Fruit fly (Drosophila melanogaster) whole organism, pupa: ENCODE measurements around the gene CG7214.

Experiments
- CG12605 ChIP-seq: fragments of 200-800 bp; sonication (Bioruptor generic); IDR thresholded peaks from 2 replicates; pipeline ENCODE4 v1.3.6; 2022; ENCODE audit warnings: missing biosample characterization, missing genetic modification characterization
- CG13204 ChIP-seq: fragments of 200-800 bp; sonication (Bioruptor generic); optimal IDR thresholded peaks from 2 replicates; lab custom pipeline; 2018; ENCODE audit warnings: missing biosample characterization, mild to moderate bottlenecking, missing genetic modification characterization, moderate library complexity
- CG14655 ChIP-seq: fragments of 200-800 bp; sonication (Bioruptor generic); optimal IDR thresholded peaks from 3 replicates; lab custom pipeline; 2017; ENCODE audit warnings: mild to moderate bottlenecking, missing biosample characterization, missing genetic modification reagents, missing genetic modification characterization
- CG15710 ChIP-seq: fragments of 200-800 bp; sonication (Bioruptor generic); optimal IDR thresholded peaks from 2 replicates; lab custom pipeline; 2018; ENCODE audit warnings: missing biosample characterization, mild to moderate bottlenecking, missing genetic modification characterization, moderate library complexity
- CG17806 ChIP-seq: fragments of 200-800 bp; sonication (Bioruptor generic); optimal IDR thresholded peaks from 2 replicates; lab custom pipeline; 2018; ENCODE audit warnings: missing biosample characterization, mild to moderate bottlenecking, missing genetic modification characterization, moderate library complexity
- CG32121 ChIP-seq: fragments of 200-800 bp; sonication (Bioruptor generic); IDR thresholded peaks from 2 replicates; pipeline ENCODE4 v1.3.6; 2022; ENCODE audit warnings: missing biosample characterization, missing genetic modification characterization
- CG34367 ChIP-seq: fragments of 200-800 bp; sonication (Bioruptor generic); optimal IDR thresholded peaks from 2 replicates; lab custom pipeline; 2018; ENCODE audit warnings: missing biosample characterization, mild to moderate bottlenecking, missing genetic modification characterization
- CG4496 ChIP-seq: fragments of 200-800 bp; sonication (Bioruptor generic); IDR thresholded peaks from 3 replicates; pipeline ENCODE4 v1.3.6; 2022; ENCODE audit warnings: missing biosample characterization, missing genetic modification characterization
- CG8159 ChIP-seq: fragments of 200-800 bp; sonication (Bioruptor generic); optimal IDR thresholded peaks from 3 replicates; lab custom pipeline; 2018; ENCODE audit warnings: missing biosample characterization, mild to moderate bottlenecking, missing genetic modification characterization, moderate library complexity
- CG8301 ChIP-seq: fragments of 200-800 bp; sonication (Bioruptor generic); optimal IDR thresholded peaks from 2 replicates; lab custom pipeline; 2018; ENCODE audit warnings: missing biosample characterization, mild to moderate bottlenecking, missing genetic modification characterization
- CG9948 ChIP-seq: fragments of 200-800 bp; sonication (Bioruptor generic); optimal IDR thresholded peaks from 2 replicates; lab custom pipeline; 2018; ENCODE audit warnings: missing biosample characterization, mild to moderate bottlenecking, missing genetic modification characterization, moderate library complexity
- D1 ChIP-seq: fragments of 200-800 bp; sonication (Bioruptor generic); optimal IDR thresholded peaks from 2 replicates; lab custom pipeline; 2018; ENCODE audit warnings: missing biosample characterization, mild to moderate bottlenecking, missing genetic modification characterization, moderate library complexity
- EcR ChIP-seq: fragments of 200-800 bp; sonication (Bioruptor generic); optimal IDR thresholded peaks from 3 replicates; lab custom pipeline; 2019; ENCODE audit warnings: missing biosample characterization, missing genetic modification characterization, mild to moderate bottlenecking, moderate library complexity, missing genetic modification reagents
- Ets98B ChIP-seq: fragments of 200-800 bp; sonication (Bioruptor generic); IDR thresholded peaks from 2 replicates; pipeline ENCODE4 v1.3.6; 2022; ENCODE audit warnings: missing biosample characterization, missing genetic modification characterization
- Pif1A ChIP-seq: fragments of 200-800 bp; sonication (Bioruptor generic); optimal IDR thresholded peaks from 3 replicates; lab custom pipeline; 2016; ENCODE audit warnings: missing biosample characterization, missing genetic modification characterization
- Pif1B ChIP-seq: fragments of 200-800 bp; sonication (Bioruptor generic); optimal IDR thresholded peaks from 3 replicates; lab custom pipeline; 2016; ENCODE audit warnings: missing biosample characterization, missing genetic modification characterization
- Snoo ChIP-seq: fragments of 200-800 bp; sonication (Bioruptor generic); optimal IDR thresholded peaks from 3 replicates; lab custom pipeline; 2017; ENCODE audit warnings: missing biosample characterization, mild to moderate bottlenecking, missing genetic modification characterization, inconsistent platforms
- fd96Ca ChIP-seq: fragments of 200-800 bp; sonication (Bioruptor generic); IDR thresholded peaks from 3 replicates; pipeline ENCODE4 v1.3.6; 2022; ENCODE audit warnings: missing biosample characterization, missing genetic modification characterization
- gl ChIP-seq: fragments of 200-800 bp; sonication (Bioruptor generic); optimal IDR thresholded peaks from 2 replicates; lab custom pipeline; 2018; ENCODE audit warnings: missing biosample characterization, mild to moderate bottlenecking, missing genetic modification characterization
- rn ChIP-seq: fragments of 200-800 bp; sonication (Bioruptor generic); IDR thresholded peaks from 2 replicates; pipeline ENCODE4 v1.3.6; 2022; ENCODE audit warnings: missing biosample characterization, missing genetic modification characterization

Gene CG7214

dm6 chr2L:7756835-7757234 is 12.2 kb upstream of the CG7214 start:
- TF ChIP-seq CG8159 (peak; percentile 2), D1 (tag; lab: Kevin White, UChicago) (no peak), CG4496 (peak; percentile 51; the same call in 2 of the 3 replicates)

dm6 chr2L:7754539-7754938 is 9.9 kb upstream of the CG7214 start:
- TF ChIP-seq CG12605 (GFP tag; lab: Robert Waterston, UW) (no peak), CG17806 (tag; lab: Kevin White, UChicago) (peak; percentile 27), CG8301 (tag; lab: Kevin White, UChicago) (peak; percentile 43), CG32121 (GFP tag; lab: Robert Waterston, UW) (peak; percentile 53; the same call in 1 of the 2 replicates), CG8159 (peak; percentile 25), Ets98B (GFP tag; lab: Robert Waterston, UW) (peak; percentile 53), CG4496 (peak; percentile 70; the same call in 2 of the 3 replicates), CG34367 (tag; lab: Kevin White, UChicago) (no peak), CG13204 (GFP tag; lab: Kevin White, UChicago) (no peak), D1 (tag; lab: Kevin White, UChicago) (no peak), CG14655 (GFP tag; lab: Kevin White, UChicago) (peak; percentile 31), fd96Ca (GFP tag; lab: Robert Waterston, UW) (peak; percentile 69; the same call in 2 of the 3 replicates), Snoo (no peak), Pif1A (GFP tag; lab: Kevin White, UChicago) (no peak), CG9948 (tag; lab: Kevin White, UChicago) (peak; percentile 5)

- TF ChIP-seq CG34367 (tag; lab: Kevin White, UChicago) = no peak
- TF ChIP-seq fd96Ca (GFP tag; lab: Robert Waterston, UW) = no peak
- no peak for TF ChIP-seq gl (tag; lab: Kevin White, UChicago)
- TF ChIP-seq CG15710 = no peak
- no peak for TF ChIP-seq CG14655 (GFP tag; lab: Kevin White, UChicago)
- no peak for TF ChIP-seq CG8301 (tag; lab: Kevin White, UChicago)
- no peak for TF ChIP-seq CG17806 (tag; lab: Kevin White, UChicago)
- TF ChIP-seq Snoo = no peak
- TF ChIP-seq rn = no peak
- no peak for TF ChIP-seq Pif1A (GFP tag; lab: Kevin White, UChicago)
- no peak for TF ChIP-seq Ets98B (GFP tag; lab: Robert Waterston, UW)
- no peak for TF ChIP-seq CG32121 (GFP tag; lab: Robert Waterston, UW)
- no peak for TF ChIP-seq Pif1B (GFP tag; lab: Kevin White, UChicago)
- TF ChIP-seq CG9948 (tag; lab: Kevin White, UChicago) = no peak
- no peak for TF ChIP-seq EcR (GFP tag; lab: Kevin White, UChicago)
- TF ChIP-seq CG12605 (GFP tag; lab: Robert Waterston, UW) = no peak
- no peak for TF ChIP-seq CG4496
Observed at dm6 chr2L:7753874-7754273, 9.2 kb upstream of the CG7214 start, which contains the start of gene CG46025. TSS of gene CG46025 (plus strand) at chr2L:7754174.

DNA sequence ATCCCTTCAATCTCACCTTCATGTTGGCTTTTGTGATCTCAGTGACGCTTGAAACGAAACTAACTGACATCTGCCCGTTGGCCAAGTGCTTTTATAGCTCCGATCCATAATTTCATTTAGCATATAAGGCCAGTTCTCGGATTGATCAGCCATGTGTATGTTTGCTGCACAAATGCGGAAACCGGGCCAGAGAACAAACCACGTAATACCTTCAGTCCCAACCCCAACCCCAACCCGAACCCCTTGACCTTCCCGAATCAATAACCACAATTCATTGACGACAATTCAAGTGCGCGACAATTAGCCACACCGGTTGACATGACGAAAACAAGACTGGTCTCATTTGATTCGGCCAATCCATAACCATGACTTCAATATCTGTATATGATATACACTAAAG is 8.4 kb upstream of the CG7214 start, which contains the start of gene CG7203:
Gene CG7203, minus strand, starts transcription at position 101 of the 400 bp plus-strand sequence.
- TF ChIP-seq Pif1A (GFP tag; lab: Kevin White, UChicago) (no peak), gl (tag; lab: Kevin White, UChicago) (no peak), CG14655 (GFP tag; lab: Kevin White, UChicago) (no peak), CG9948 (tag; lab: Kevin White, UChicago) (no peak), fd96Ca (GFP tag; lab: Robert Waterston, UW) (no peak), Ets98B (GFP tag; lab: Robert Waterston, UW) (no peak), D1 (tag; lab: Kevin White, UChicago) (no peak), CG8301 (tag; lab: Kevin White, UChicago) (no peak), CG15710 (no peak), rn (no peak)

- TF ChIP-seq EcR (GFP tag; lab: Kevin White, UChicago) (peak; percentile 95), D1 (tag; lab: Kevin White, UChicago) (no peak), CG13204 (GFP tag; lab: Kevin White, UChicago) (peak; percentile 17), fd96Ca (GFP tag; lab: Robert Waterston, UW) (0 out of 3 replicates have a peak, but pooled peaks have one; percentile 20), CG9948 (tag; lab: Kevin White, UChicago) (no peak), CG4496 (0 out of 3 replicates have a peak, but pooled peaks have one; percentile 40)
Observed at dm6 chr2L:7750631-7751161, 6.1 kb upstream of the CG7214 start.

DNA sequence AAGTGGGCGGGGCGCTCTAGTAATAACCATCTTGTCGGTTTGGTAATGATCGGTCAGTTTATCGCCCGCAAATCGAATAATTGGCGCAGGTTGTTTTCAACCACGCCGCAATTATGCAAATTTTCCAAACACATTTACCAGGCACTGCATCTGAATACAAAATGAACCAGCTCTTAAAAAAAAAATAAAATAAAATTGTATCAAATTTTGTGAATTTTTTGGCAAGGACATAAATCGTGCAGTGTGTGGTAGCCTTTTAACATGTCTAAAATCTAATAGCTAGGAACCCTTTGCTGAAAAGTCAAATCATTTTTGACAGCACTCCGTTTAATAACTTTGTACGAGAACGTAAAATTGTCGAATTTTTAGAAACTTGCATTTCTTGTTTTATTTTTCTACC is 2.3 kb upstream of the CG7214 start, which contains the start of gene ATPsynGL:
Gene ATPsynGL, plus strand, starts transcription at position 301 of the 400 bp plus-strand sequence.
- no peak for TF ChIP-seq CG8159
- TF ChIP-seq Pif1A (GFP tag; lab: Kevin White, UChicago) = no peak
- no peak for TF ChIP-seq CG34367 (tag; lab: Kevin White, UChicago)

DNA sequence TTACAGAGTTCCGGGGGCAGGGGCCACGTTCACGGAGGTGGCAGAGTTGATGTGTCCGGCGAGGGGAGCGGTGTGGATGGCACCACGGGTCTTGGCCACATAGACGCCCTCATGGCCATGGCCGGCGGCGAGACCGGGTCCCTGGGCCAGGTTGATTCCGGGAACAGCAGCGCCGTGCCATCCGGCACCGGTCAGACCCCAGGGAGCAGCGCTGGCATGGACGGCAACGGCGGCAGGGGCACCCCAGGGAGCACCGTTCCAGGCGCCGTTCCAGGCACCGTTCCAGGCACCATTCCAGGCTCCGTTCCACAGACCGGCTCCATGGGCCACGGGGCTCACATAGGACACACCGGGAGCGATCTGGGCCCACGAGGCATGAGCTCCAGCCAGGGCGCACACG is 431 bp downstream of the CG7214 start:
- TF ChIP-seq rn (peak; percentile 26; the same call in 1 of the 2 replicates), D1 (tag; lab: Kevin White, UChicago) (no peak)
